Worm (Caenorhabditis elegans) whole organism, young adult: ENCODE results near the gene F01D5.3.

ENCODE experiments used
- B0019.2 ChIP-seq: fragments of 200-800 bp; sonication (Bioruptor generic); conservative IDR thresholded peaks from 2 replicates; pipeline ENCODE4 v1.3.6; 2022; ENCODE audit warnings: missing genetic modification reagents, missing genetic modification characterization, missing compliant biosample characterization
- B0035.1 ChIP-seq: sonication (generic microtip); optimal IDR thresholded peaks from 2 replicates; lab custom pipeline; 2016; ENCODE audit warnings: missing genetic modification characterization, mild to moderate bottlenecking, missing compliant biosample characterization, missing genotype, missing genetic modification reagents
- C17E4.6 ChIP-seq: fragments of 200-800 bp; sonication (Bioruptor generic); IDR thresholded peaks from 2 replicates; pipeline ENCODE4 v1.3.6; 2022; ENCODE audit warnings: missing genetic modification reagents, missing genetic modification characterization, missing compliant biosample characterization
- F10E7.11 ChIP-seq: sonication (generic microtip); optimal IDR thresholded peaks from 2 replicates; lab custom pipeline; 2017; ENCODE audit warnings: mild to moderate bottlenecking, missing genetic modification characterization, moderate library complexity, missing compliant biosample characterization
- F39B2.1 ChIP-seq: fragments of 200-800 bp; sonication (Bioruptor generic); IDR thresholded peaks from 2 replicates; pipeline ENCODE4 v1.3.6; 2022; ENCODE audit warnings: missing genetic modification reagents, missing genetic modification characterization, missing compliant biosample characterization
- F49E8.2 ChIP-seq: sonication (generic microtip); optimal IDR thresholded peaks from 3 replicates; lab custom pipeline; 2017; ENCODE audit warnings: missing genetic modification characterization, mild to moderate bottlenecking, missing compliant biosample characterization, antibody characterized with exemption, moderate library complexity; ENCODE audit not compliant: insufficient read depth
- F52B5.7 ChIP-seq: sonication (generic microtip); optimal IDR thresholded peaks from 2 replicates; lab custom pipeline; 2016; ENCODE audit warnings: mild to moderate bottlenecking, missing genetic modification characterization, missing compliant biosample characterization
- F55B11.4 ChIP-seq: sonication (generic microtip); optimal IDR thresholded peaks from 2 replicates; lab custom pipeline; 2016; ENCODE audit warnings: missing compliant biosample characterization, missing genetic modification characterization, borderline replicate concordance; ENCODE audit not compliant: insufficient read depth
- F57A8.1 ChIP-seq: fragments of 200-800 bp; sonication (Bioruptor generic); optimal IDR thresholded peaks from 2 replicates; lab custom pipeline; 2018; ENCODE audit warnings: mild to moderate bottlenecking, missing genetic modification characterization, moderate library complexity, missing compliant biosample characterization
- Y95B8A.8 ChIP-seq: fragments of 200-800 bp; sonication (Bioruptor generic); IDR thresholded peaks from 2 replicates; pipeline ENCODE4 v1.3.6; 2022; ENCODE audit warnings: missing genetic modification reagents, missing genetic modification characterization, missing compliant biosample characterization
- ZK185.1 ChIP-seq: sonication (generic microtip); optimal IDR thresholded peaks from 2 replicates; lab custom pipeline; 2016; ENCODE audit warnings: mild to moderate bottlenecking, missing genetic modification characterization, missing compliant biosample characterization; ENCODE audit not compliant: poor library complexity, severe bottlenecking
- aptf-3 ChIP-seq: fragments of 200-800 bp; sonication (Bioruptor generic); IDR thresholded peaks from 2 replicates; pipeline ENCODE4 v1.3.6; 2022; ENCODE audit warnings: missing genetic modification characterization, missing compliant biosample characterization
- attf-3 ChIP-seq: fragments of 200-800 bp; sonication (Bioruptor generic); conservative IDR thresholded peaks from 2 replicates; pipeline ENCODE4 v1.3.6; 2022; ENCODE audit warnings: missing genetic modification reagents, missing genetic modification characterization, missing compliant biosample characterization
- attf-6 ChIP-seq: fragments of 200-800 bp; sonication (Bioruptor generic); IDR thresholded peaks from 2 replicates; pipeline ENCODE4 v1.3.6; 2022; ENCODE audit warnings: missing genetic modification reagents, missing genetic modification characterization, missing compliant biosample characterization
- ccch-3 ChIP-seq: fragments of 200-800 bp; sonication (Bioruptor generic); optimal IDR thresholded peaks from 2 replicates; lab custom pipeline; 2018; ENCODE audit warnings: mild to moderate bottlenecking, missing genetic modification characterization, missing compliant biosample characterization
- cebp-1 ChIP-seq, 2 experiments: fragments of 200-800 bp in 1 of 2; sonication (Bioruptor generic) in 1 of 2; sonication (generic microtip) in 1 of 2; IDR thresholded peaks in 1 of 2; optimal IDR thresholded peaks in 1 of 2; 2 replicates each; pipeline versions ENCODE4 v1.3.6 to Lab custom; 2017 to 2022; ENCODE audit warnings: missing compliant biosample characterization in 2 of 2, missing genetic modification characterization in 2 of 2, mild to moderate bottlenecking in 1 of 2, missing genetic modification reagents in 1 of 2, moderate library complexity in 1 of 2
- ceh-100 ChIP-seq: fragments of 200-800 bp; sonication (Bioruptor generic); IDR thresholded peaks from 2 replicates; pipeline ENCODE4 v1.3.6; 2022; ENCODE audit warnings: missing genetic modification reagents, missing genetic modification characterization, missing compliant biosample characterization
- ceh-40 ChIP-seq: fragments of 200-800 bp; sonication (Bioruptor generic); IDR thresholded peaks from 2 replicates; pipeline ENCODE4 v1.3.6; 2022; ENCODE audit warnings: missing genetic modification characterization, missing compliant biosample characterization
- ceh-91 ChIP-seq: fragments of 200-800 bp; sonication (Bioruptor generic); IDR thresholded peaks from 2 replicates; pipeline ENCODE4 v1.3.6; 2022; ENCODE audit warnings: missing genetic modification reagents, missing genetic modification characterization, missing compliant biosample characterization
- dox-1 ChIP-seq: fragments of 200-800 bp; sonication (Bioruptor generic); IDR thresholded peaks from 2 replicates; pipeline ENCODE4 v1.3.6; 2022; ENCODE audit warnings: missing genetic modification reagents, missing genetic modification characterization, missing compliant biosample characterization
- egl-18 ChIP-seq: fragments of 200-800 bp; sonication (Bioruptor generic); IDR thresholded peaks from 2 replicates; pipeline ENCODE4 v1.3.6; 2022; ENCODE audit warnings: missing genetic modification reagents, missing genetic modification characterization, missing compliant biosample characterization
- gei-17 ChIP-seq: fragments of 200-800 bp; sonication (Bioruptor generic); optimal IDR thresholded peaks from 2 replicates; lab custom pipeline; 2018; ENCODE audit warnings: mild to moderate bottlenecking, missing genetic modification characterization, missing compliant biosample characterization
- hrde-1 ChIP-seq: sonication (generic microtip); optimal IDR thresholded peaks from 2 replicates; lab custom pipeline; 2016; ENCODE audit warnings: missing genetic modification characterization, mild to moderate bottlenecking, missing compliant biosample characterization, moderate library complexity, missing genotype, missing genetic modification reagents, borderline replicate concordance
- hsf-1 ChIP-seq: fragments of 200-800 bp; sonication (Bioruptor generic); IDR thresholded peaks from 2 replicates; pipeline ENCODE4 v1.3.6; 2022; ENCODE audit warnings: missing genetic modification reagents, missing genetic modification characterization, missing compliant biosample characterization
- let-607 ChIP-seq, 2 experiments: fragments of 200-800 bp in 1 of 2; sonication (Bioruptor generic) in 1 of 2; sonication (generic microtip) in 1 of 2; optimal IDR thresholded peaks; 2 replicates each; lab custom pipeline; 2016 to 2018; ENCODE audit warnings: mild to moderate bottlenecking in 2 of 2, missing compliant biosample characterization in 2 of 2, missing genetic modification characterization in 2 of 2, moderate library complexity in 2 of 2, missing genotype in 1 of 2
- lin-26 ChIP-seq: fragments of 200-800 bp; sonication (Bioruptor generic); IDR thresholded peaks from 2 replicates; pipeline ENCODE4 v1.3.6; 2022; ENCODE audit warnings: missing genetic modification reagents, missing genetic modification characterization, missing compliant biosample characterization
- lin-54 ChIP-seq: fragments of 200-800 bp; sonication (Bioruptor generic); optimal IDR thresholded peaks from 2 replicates; lab custom pipeline; 2018; ENCODE audit warnings: mild to moderate bottlenecking, missing genetic modification characterization, missing compliant biosample characterization
- lir-1 ChIP-seq: fragments of 200-800 bp; sonication (Bioruptor generic); conservative IDR thresholded peaks from 2 replicates; pipeline ENCODE4 v1.3.6; 2022; ENCODE audit warnings: missing genetic modification reagents, missing genetic modification characterization, missing compliant biosample characterization
- madf-6 ChIP-seq: fragments of 200-800 bp; sonication (Bioruptor generic); IDR thresholded peaks from 2 replicates; pipeline ENCODE4 v1.3.6; 2022; ENCODE audit warnings: missing genetic modification reagents, missing genetic modification characterization, missing compliant biosample characterization
- madf-8 ChIP-seq: fragments of 200-800 bp; sonication (Bioruptor generic); conservative IDR thresholded peaks from 2 replicates; pipeline ENCODE4 v1.3.6; 2022; ENCODE audit warnings: missing genetic modification reagents, missing genetic modification characterization, missing compliant biosample characterization
- mes-4 ChIP-seq: sonication (generic microtip); optimal IDR thresholded peaks from 2 replicates; lab custom pipeline; 2016; ENCODE audit warnings: missing genotype, missing genetic modification characterization, missing compliant biosample characterization
- nhr-179 ChIP-seq: sonication (generic microtip); optimal IDR thresholded peaks from 2 replicates; lab custom pipeline; 2016; ENCODE audit warnings: mild to moderate bottlenecking, missing genetic modification characterization, missing compliant biosample characterization
- nhr-80 ChIP-seq: sonication (generic microtip); optimal IDR thresholded peaks from 2 replicates; lab custom pipeline; 2016; ENCODE audit warnings: missing genetic modification characterization, missing compliant biosample characterization
- pbrm-1 ChIP-seq: fragments of 200-800 bp; sonication (Bioruptor generic); IDR thresholded peaks from 2 replicates; pipeline ENCODE4 v1.3.6; 2022; ENCODE audit warnings: missing genetic modification reagents, missing genetic modification characterization, missing compliant biosample characterization
- rpc-1 ChIP-seq, 2 experiments: fragments of 150-350 bp in 1 of 2; sonication (generic microtip) in 1 of 2; optimal IDR thresholded peaks; 2 replicates each; lab custom pipeline; 2014 to 2018; ENCODE audit warnings: missing biosample characterization in 1 of 2, missing genetic modification characterization in 1 of 2, missing genetic modification reagents in 1 of 2, missing genotype in 1 of 2
- sdz-38 ChIP-seq: sonication (generic microtip); optimal IDR thresholded peaks from 2 replicates; lab custom pipeline; 2016; ENCODE audit warnings: missing genotype, missing genetic modification characterization, missing compliant biosample characterization
- sea-2 ChIP-seq: fragments of 200-800 bp; sonication (Bioruptor generic); IDR thresholded peaks from 2 replicates; pipeline ENCODE4 v1.3.6; 2022; ENCODE audit warnings: missing genetic modification characterization, missing compliant biosample characterization
- snpc-4 ChIP-seq, 5 experiments: fragments of 150-350 bp in 1 of 5; sonication (generic microtip) in 4 of 5; optimal IDR thresholded peaks; 2 replicates each; lab custom pipeline; 2014 to 2018; ENCODE audit warnings: missing genetic modification characterization in 5 of 5, missing biosample characterization in 3 of 5, antibody characterized with exemption in 2 of 5, mild to moderate bottlenecking in 2 of 5, missing compliant biosample characterization in 2 of 5, missing genotype in 2 of 5, moderate library complexity in 2 of 5, missing genetic modification reagents in 1 of 5
- sptf-2 ChIP-seq: fragments of 200-800 bp; sonication (Bioruptor generic); optimal IDR thresholded peaks from 2 replicates; lab custom pipeline; 2018; ENCODE audit warnings: mild to moderate bottlenecking, missing genetic modification characterization, missing compliant biosample characterization
- zfh-2 ChIP-seq: fragments of 200-800 bp; sonication (Bioruptor generic); conservative IDR thresholded peaks from 2 replicates; pipeline ENCODE4 v1.3.6; 2022; ENCODE audit warnings: missing genetic modification reagents, missing genetic modification characterization, missing compliant biosample characterization
- ztf-18 ChIP-seq: sonication (generic microtip); optimal IDR thresholded peaks from 2 replicates; lab custom pipeline; 2016; ENCODE audit warnings: missing genotype, mild to moderate bottlenecking, missing genetic modification characterization, missing compliant biosample characterization
- ztf-25 ChIP-seq: fragments of 200-800 bp; sonication (Bioruptor generic); IDR thresholded peaks from 2 replicates; pipeline ENCODE4 v1.3.6; 2022; ENCODE audit warnings: missing genetic modification reagents, missing genetic modification characterization, missing compliant biosample characterization

The F01D5.3 gene

ce11 chrII:14042836-14043604 lies 43.1 kb upstream of the F01D5.3 start:
- TF ChIP-seq madf-8 (GFP tag; lab: Robert Waterston, UW) (no peak), let-607 (tag; optimal IDR thresholded peaks at IDR 0.05; lab: Kevin White, UChicago) (peak; percentile 5 to 27), cebp-1 (GFP tag; IDR thresholded peaks at IDR 0.05; lab: Robert Waterston, UW) (no peak), cebp-1 (tag; optimal IDR thresholded peaks at IDR 0.05; lab: Kevin White, UChicago) (peak; percentile 32), hsf-1 (no peak), sdz-38 (no peak), sea-2 (no peak), pbrm-1 (GFP tag; lab: Robert Waterston, UW) (no peak), snpc-4 (GFP tag; optimal IDR thresholded peaks at IDR 0.05; lab: Kevin White, UChicago) (no peak), snpc-4 (tag; optimal IDR thresholded peaks at IDR 0.05; lab: Kevin White, UChicago) (peak in 1 of 4 experiments; percentile 25), nhr-80 (tag; lab: Kevin White, UChicago) (peak; percentile 74), attf-3 (no peak), gei-17 (GFP tag; lab: Kevin White, UChicago) (no peak), lin-26 (GFP tag; lab: Robert Waterston, UW) (peak; percentile 32; the same call in 1 of the 2 replicates)

DNA sequence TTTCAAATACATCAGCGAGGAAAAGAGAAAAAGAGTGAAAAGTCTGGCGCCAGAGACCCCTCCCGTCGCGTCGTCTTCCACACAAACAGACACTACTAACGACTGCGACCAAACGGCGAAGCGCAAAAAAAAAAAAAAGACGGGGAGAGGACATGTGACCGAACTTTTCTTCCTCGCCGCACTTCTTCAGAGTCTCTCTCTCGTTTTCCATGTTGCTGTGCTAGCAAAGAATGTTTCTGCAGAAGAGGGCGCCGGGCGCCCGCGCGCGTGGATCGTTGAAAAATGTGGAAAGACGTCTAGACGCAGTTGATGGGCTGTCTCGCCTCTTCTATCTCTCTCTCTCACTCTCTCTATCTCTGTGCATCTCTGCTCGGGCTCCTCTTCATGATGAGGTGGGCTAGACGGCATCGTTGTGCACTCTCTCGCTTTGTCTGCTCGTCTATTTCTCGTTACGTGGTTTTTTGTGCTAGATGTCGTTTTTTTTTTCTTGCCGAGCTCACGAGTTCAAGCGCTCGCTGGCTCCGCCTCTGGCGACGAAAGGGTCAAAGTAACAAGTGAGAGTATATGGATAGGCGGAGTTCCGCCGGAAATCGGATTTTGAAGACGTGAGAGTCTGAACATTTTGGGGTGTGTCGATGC lies 40.4 kb upstream of the F01D5.3 start:
- no peak for TF ChIP-seq ceh-40 (GFP tag; lab: Robert Waterston, UW)
- 0 out of 2 replicates have a peak, but pooled peaks have one; percentile 74 for TF ChIP-seq egl-18 (GFP tag; lab: Robert Waterston, UW)
- TF ChIP-seq ceh-91 (GFP tag; lab: Robert Waterston, UW): no peak
- peak; percentile 99 for TF ChIP-seq zfh-2 (GFP tag; lab: Robert Waterston, UW)
- TF ChIP-seq rpc-1 (optimal IDR thresholded peaks at IDR 0.05; lab: Kevin White, UChicago): no peak
- TF ChIP-seq rpc-1 (tag; optimal IDR thresholded peaks at IDR 0.05; lab: Kevin White, UChicago): no peak
- TF ChIP-seq sptf-2 (GFP tag; lab: Kevin White, UChicago): no peak
- 0 out of 2 replicates have a peak, but pooled peaks have one; percentile 38 for TF ChIP-seq C17E4.6 (GFP tag; lab: Robert Waterston, UW)
- TF ChIP-seq F10E7.11 (tag; lab: Kevin White, UChicago): no peak
- no peak for TF ChIP-seq attf-3
- TF ChIP-seq ZK185.1: peak; percentile 50
- TF ChIP-seq ztf-18 (tag; lab: Kevin White, UChicago): peak; percentile 70
- peak; percentile 48 for TF ChIP-seq lin-54 (GFP tag; lab: Kevin White, UChicago)
- TF ChIP-seq Y95B8A.8 (GFP tag; lab: Robert Waterston, UW): no peak
- TF ChIP-seq aptf-3 (GFP tag; lab: Robert Waterston, UW): no peak
- no peak for TF ChIP-seq B0019.2 (GFP tag; lab: Robert Waterston, UW)
- TF ChIP-seq attf-6 (GFP tag; lab: Robert Waterston, UW): no peak
- no peak for TF ChIP-seq mes-4 (tag; lab: Kevin White, UChicago)
- peak; percentile 77 for TF ChIP-seq pbrm-1 (GFP tag; lab: Robert Waterston, UW)
- TF ChIP-seq F52B5.7 (tag; lab: Kevin White, UChicago): no peak
- no peak for TF ChIP-seq nhr-179 (tag; lab: Kevin White, UChicago)
- TF ChIP-seq madf-6 (GFP tag; lab: Robert Waterston, UW): peak; percentile 29; the same call in 1 of the 2 replicates
- TF ChIP-seq F49E8.2 (tag; lab: Kevin White, UChicago): no peak
- TF ChIP-seq F55B11.4 (tag; lab: Kevin White, UChicago): no peak
- TF ChIP-seq dox-1 (GFP tag; lab: Robert Waterston, UW): peak; percentile 84
- TF ChIP-seq ccch-3: no peak
- peak; percentile 74 for TF ChIP-seq ceh-100 (GFP tag; lab: Robert Waterston, UW)
- no peak for TF ChIP-seq madf-8 (GFP tag; lab: Robert Waterston, UW)
- no peak for TF ChIP-seq F39B2.1 (GFP tag; lab: Robert Waterston, UW)
- peak; percentile 29 for TF ChIP-seq F57A8.1 (GFP tag; lab: Kevin White, UChicago)
- no peak for TF ChIP-seq hrde-1 (tag; lab: Kevin White, UChicago)
- peak; percentile 80 for TF ChIP-seq B0035.1
- TF ChIP-seq lir-1: peak; percentile 53; the same call in 1 of the 2 replicates
- no peak for TF ChIP-seq ztf-25 (GFP tag; lab: Robert Waterston, UW)
